Worm (Caenorhabditis elegans) whole organism, midembryonic: ENCODE data around the gene lpr-4.

Experiments
- T22C8.4 ChIP-seq: fragments of 200-800 bp; sonication (Bioruptor generic); IDR thresholded peaks from 2 replicates; pipeline ENCODE4 v1.3.6; 2022; ENCODE audit warnings: missing genetic modification characterization, missing compliant biosample characterization
- cog-1 ChIP-seq: sonication (generic microtip); optimal IDR thresholded peaks from 2 replicates; lab custom pipeline; 2016; ENCODE audit warnings: missing genetic modification characterization, missing compliant biosample characterization
- flt-1 ChIP-seq: fragments of 200-800 bp; sonication (Bioruptor generic); IDR thresholded peaks from 2 replicates; pipeline ENCODE4 v1.3.6; 2022; ENCODE audit warnings: missing genetic modification characterization, missing compliant biosample characterization
- klf-2 ChIP-seq: fragments of 200-800 bp; sonication (Bioruptor generic); conservative IDR thresholded peaks from 2 replicates; pipeline ENCODE4 v1.3.6; 2022; ENCODE audit warnings: missing genetic modification reagents, missing genetic modification characterization, missing compliant biosample characterization
- med-1 ChIP-seq: sonication (generic microtip); optimal IDR thresholded peaks from 2 replicates; lab custom pipeline; 2017; ENCODE audit warnings: missing genetic modification characterization, mild to moderate bottlenecking, missing compliant biosample characterization, antibody characterized with exemption, missing genetic modification reagents; ENCODE audit not compliant: insufficient read depth
- ref-1 ChIP-seq: fragments of 200-800 bp; sonication (Bioruptor generic); conservative IDR thresholded peaks from 2 replicates; pipeline ENCODE4 v1.3.6; 2022; ENCODE audit warnings: missing genetic modification reagents, missing genetic modification characterization, missing compliant biosample characterization
- tab-1 ChIP-seq: fragments of 200-800 bp; sonication (Bioruptor generic); IDR thresholded peaks from 2 replicates; pipeline ENCODE4 v1.3.6; 2022; ENCODE audit warnings: missing genetic modification characterization, missing compliant biosample characterization
- ztf-23 ChIP-seq: fragments of 200-800 bp; sonication (Bioruptor generic); IDR thresholded peaks from 2 replicates; pipeline ENCODE4 v1.3.6; 2022; ENCODE audit warnings: missing genetic modification reagents, missing genetic modification characterization, missing compliant biosample characterization
- ztf-29 ChIP-seq: fragments of 200-800 bp; sonication (Bioruptor generic); IDR thresholded peaks from 2 replicates; pipeline ENCODE4 v1.3.6; 2022; ENCODE audit warnings: missing genetic modification reagents, missing genetic modification characterization, missing compliant biosample characterization

The lpr-4 gene

ce11 chrX:11035563-11035962, 29.4 kb upstream of the lpr-4 start:
- no peak for TF ChIP-seq T22C8.4 (GFP tag; lab: Robert Waterston, UW)
- no peak for TF ChIP-seq cog-1 (tag; lab: Kevin White, UChicago)
- no peak for TF ChIP-seq ztf-23 (GFP tag; lab: Robert Waterston, UW)
- TF ChIP-seq tab-1 (GFP tag; lab: Robert Waterston, UW) = no peak
- TF ChIP-seq ztf-29 (GFP tag; lab: Robert Waterston, UW) = no peak
- no peak for TF ChIP-seq flt-1 (GFP tag; lab: Robert Waterston, UW)
- TF ChIP-seq med-1 (GFP tag; lab: Kevin White, UChicago) = no peak

- TF ChIP-seq T22C8.4 (GFP tag; lab: Robert Waterston, UW) (no peak), klf-2 (GFP tag; lab: Robert Waterston, UW) (no peak), cog-1 (tag; lab: Kevin White, UChicago) (no peak), flt-1 (GFP tag; lab: Robert Waterston, UW) (no peak), tab-1 (GFP tag; lab: Robert Waterston, UW) (no peak), ref-1 (GFP tag; lab: Robert Waterston, UW) (no peak), ztf-23 (GFP tag; lab: Robert Waterston, UW) (no peak), ztf-29 (GFP tag; lab: Robert Waterston, UW) (no peak), med-1 (GFP tag; lab: Kevin White, UChicago) (no peak)
Observed at ce11 chrX:11036114-11037087, 28.5 kb upstream of the lpr-4 start.

ce11 chrX:11038221-11038620, 26.7 kb upstream of the lpr-4 start:
- no peak for TF ChIP-seq klf-2 (GFP tag; lab: Robert Waterston, UW)
- TF ChIP-seq cog-1 (tag; lab: Kevin White, UChicago) = no peak
- no peak for TF ChIP-seq flt-1 (GFP tag; lab: Robert Waterston, UW)
- TF ChIP-seq ref-1 (GFP tag; lab: Robert Waterston, UW) = no peak
- no peak for TF ChIP-seq tab-1 (GFP tag; lab: Robert Waterston, UW)
- TF ChIP-seq ztf-23 (GFP tag; lab: Robert Waterston, UW) = no peak
- no peak for TF ChIP-seq T22C8.4 (GFP tag; lab: Robert Waterston, UW)
- TF ChIP-seq med-1 (GFP tag; lab: Kevin White, UChicago) = no peak
- no peak for TF ChIP-seq ztf-29 (GFP tag; lab: Robert Waterston, UW)

DNA sequence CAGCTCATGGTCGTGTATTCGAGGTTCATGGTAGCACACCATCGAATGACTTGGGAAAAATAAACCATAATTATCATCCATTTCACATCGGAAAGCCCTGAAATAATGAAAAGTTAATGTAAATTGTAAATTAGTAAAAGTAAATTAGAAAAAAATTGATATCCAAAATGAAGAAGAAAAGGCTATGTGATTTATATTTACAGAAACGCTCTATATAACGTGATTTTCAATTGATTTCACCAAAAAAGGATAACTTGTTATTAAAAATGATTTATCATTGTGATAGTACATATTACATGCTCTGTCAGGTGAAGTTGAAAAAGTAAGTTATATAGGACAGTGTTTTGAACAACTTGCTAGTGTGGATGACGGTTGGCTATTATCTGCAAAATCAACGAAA, 22.1 kb upstream of the lpr-4 start, which contains the start of gene C09F12.3:
TSS of gene C09F12.3 (minus strand) at position 101 of the 400 bp plus-strand sequence.
- TF ChIP-seq ztf-29 (GFP tag; lab: Robert Waterston, UW) (no peak), klf-2 (GFP tag; lab: Robert Waterston, UW) (no peak), ztf-23 (GFP tag; lab: Robert Waterston, UW) (no peak)

DNA sequence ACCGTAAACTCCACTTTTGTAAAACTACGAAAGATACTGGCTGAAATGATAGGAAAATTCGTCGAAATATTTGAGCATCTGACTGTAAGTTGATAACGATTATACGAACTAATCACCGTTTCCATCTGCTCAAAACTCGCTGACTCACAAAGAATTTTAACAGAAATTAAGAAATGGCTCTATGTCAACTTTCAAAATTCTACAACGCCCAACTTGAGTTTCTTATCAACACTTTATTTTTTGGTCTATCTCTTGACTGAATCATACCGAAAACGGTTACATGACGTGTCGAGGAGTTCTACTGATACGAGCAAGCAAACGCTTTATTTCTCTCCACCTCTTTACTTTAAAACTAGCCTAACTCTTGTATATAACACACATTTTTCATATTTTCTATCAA, 17.7 kb upstream of the lpr-4 start, which contains the start of gene clc-1:
TSS of gene clc-1 (plus strand) at position 264 of the 400 bp plus-strand sequence.
- no peak for TF ChIP-seq ztf-29 (GFP tag; lab: Robert Waterston, UW)
- no peak for TF ChIP-seq tab-1 (GFP tag; lab: Robert Waterston, UW)
- TF ChIP-seq klf-2 (GFP tag; lab: Robert Waterston, UW) = no peak
- no peak for TF ChIP-seq flt-1 (GFP tag; lab: Robert Waterston, UW)
- no peak for TF ChIP-seq med-1 (GFP tag; lab: Kevin White, UChicago)
- TF ChIP-seq ref-1 (GFP tag; lab: Robert Waterston, UW) = no peak
- TF ChIP-seq T22C8.4 (GFP tag; lab: Robert Waterston, UW) = no peak
- no peak for TF ChIP-seq cog-1 (tag; lab: Kevin White, UChicago)
- TF ChIP-seq ztf-23 (GFP tag; lab: Robert Waterston, UW) = no peak

DNA sequence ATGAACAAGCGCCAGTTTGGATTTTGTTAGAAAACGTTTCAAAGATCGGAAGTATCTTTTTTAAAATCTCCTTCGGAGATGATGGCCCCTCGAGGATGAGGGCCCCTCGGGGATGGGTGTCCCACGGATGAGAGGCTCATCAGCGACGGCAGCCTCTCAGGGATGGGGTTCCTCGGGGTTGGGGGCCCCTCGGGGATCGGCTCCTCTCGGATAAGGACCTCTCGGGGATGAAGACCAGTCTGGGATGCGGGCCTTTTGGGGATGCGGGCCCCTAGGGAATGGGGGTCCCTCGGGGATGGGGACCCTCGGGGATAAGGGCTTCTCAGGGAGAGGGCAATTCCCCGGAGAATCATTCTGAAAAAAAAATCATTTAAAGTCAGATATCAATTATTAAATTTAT, 14.6 kb upstream of the lpr-4 start:
- TF ChIP-seq klf-2 (GFP tag; lab: Robert Waterston, UW) = no peak
- TF ChIP-seq cog-1 (tag; lab: Kevin White, UChicago) = no peak
- TF ChIP-seq tab-1 (GFP tag; lab: Robert Waterston, UW) = no peak
- no peak for TF ChIP-seq flt-1 (GFP tag; lab: Robert Waterston, UW)
- TF ChIP-seq ref-1 (GFP tag; lab: Robert Waterston, UW) = no peak
- TF ChIP-seq ztf-29 (GFP tag; lab: Robert Waterston, UW) = no peak
- no peak for TF ChIP-seq T22C8.4 (GFP tag; lab: Robert Waterston, UW)
- TF ChIP-seq med-1 (GFP tag; lab: Kevin White, UChicago) = no peak
- TF ChIP-seq ztf-23 (GFP tag; lab: Robert Waterston, UW) = no peak

DNA sequence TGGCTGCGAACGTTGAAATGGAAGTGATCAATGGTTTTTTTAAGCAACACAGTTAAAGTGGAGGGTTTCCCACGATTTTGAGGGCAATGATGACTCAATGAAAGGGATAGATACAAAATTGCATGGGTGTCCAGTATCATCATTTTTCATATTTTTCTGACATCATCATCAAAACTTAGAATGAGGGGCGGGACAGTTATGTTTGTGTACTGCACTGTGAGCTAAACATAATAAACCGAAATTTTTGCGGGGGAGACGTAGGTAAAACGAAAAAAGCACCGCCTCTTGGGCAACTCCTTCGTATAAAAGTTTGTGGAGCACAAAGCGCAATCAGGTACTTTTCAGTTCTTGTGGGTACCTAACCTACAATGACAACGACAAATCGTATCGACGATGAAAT, 11.3 kb upstream of the lpr-4 start, which contains the start of gene C09F12.2:
TSS of gene C09F12.2 (plus strand) at position 301 of the 400 bp plus-strand sequence.
- TF ChIP-seq ztf-29 (GFP tag; lab: Robert Waterston, UW) = no peak
- no peak for TF ChIP-seq med-1 (GFP tag; lab: Kevin White, UChicago)
- TF ChIP-seq tab-1 (GFP tag; lab: Robert Waterston, UW) = no peak
- no peak for TF ChIP-seq ref-1 (GFP tag; lab: Robert Waterston, UW)
- TF ChIP-seq flt-1 (GFP tag; lab: Robert Waterston, UW) = no peak
- TF ChIP-seq cog-1 (tag; lab: Kevin White, UChicago) = no peak
- no peak for TF ChIP-seq klf-2 (GFP tag; lab: Robert Waterston, UW)
- no peak for TF ChIP-seq T22C8.4 (GFP tag; lab: Robert Waterston, UW)
- TF ChIP-seq ztf-23 (GFP tag; lab: Robert Waterston, UW) = no peak

- TF ChIP-seq flt-1 (GFP tag; lab: Robert Waterston, UW) = no peak
Observed at ce11 chrX:11057028-11057427, 7.9 kb upstream of the lpr-4 start, which contains the start of gene lpr-3. Gene lpr-3 (plus strand): TSS chrX:11057401.
